Worm (Caenorhabditis elegans) whole organism, early embryonic: Measurements from ENCODE around the gene srlf-7.

Experiments used
- aly-1 ChIP-seq: sonication (generic microtip); optimal IDR thresholded peaks from 2 replicates; lab custom pipeline; 2016; ENCODE audit warnings: missing genetic modification characterization, missing compliant biosample characterization
- ama-1 ChIP-seq: fragments of 150-350 bp; optimal IDR thresholded peaks from 2 replicates; lab custom pipeline; 2014
- ceh-36 ChIP-seq: sonication (generic microtip); optimal IDR thresholded peaks from 2 replicates; lab custom pipeline; 2016; ENCODE audit warnings: missing genetic modification characterization, inconsistent platforms, missing compliant biosample characterization
- ets-7 ChIP-seq: sonication (generic microtip); optimal IDR thresholded peaks from 2 replicates; lab custom pipeline; 2016; ENCODE audit warnings: missing genotype, missing genetic modification characterization, missing compliant biosample characterization
- flt-1 ChIP-seq: fragments of 200-800 bp; sonication (Bioruptor generic); IDR thresholded peaks from 2 replicates; pipeline ENCODE4 v1.3.6; 2022; ENCODE audit warnings: missing genetic modification characterization, missing compliant biosample characterization
- hmg-4 ChIP-seq: fragments of 200-800 bp; sonication (Bioruptor generic); optimal IDR thresholded peaks from 2 replicates; lab custom pipeline; 2018; ENCODE audit warnings: mild to moderate bottlenecking, missing genetic modification characterization, missing compliant biosample characterization
- hnd-1 ChIP-seq: sonication (generic microtip); optimal IDR thresholded peaks from 2 replicates; lab custom pipeline; 2016; ENCODE audit warnings: missing genetic modification characterization, missing compliant biosample characterization
- scrt-1 ChIP-seq: fragments of 200-800 bp; sonication (Bioruptor generic); IDR thresholded peaks from 2 replicates; pipeline ENCODE4 v1.3.6; 2022; ENCODE audit warnings: missing genetic modification characterization, missing compliant biosample characterization
- tbx-11 ChIP-seq: fragments of 200-800 bp; sonication (Bioruptor generic); IDR thresholded peaks from 2 replicates; pipeline ENCODE4 v1.3.6; 2022; ENCODE audit warnings: missing genetic modification characterization, missing compliant biosample characterization
- tbx-37 ChIP-seq: fragments of 200-800 bp; sonication (Bioruptor generic); conservative IDR thresholded peaks from 2 replicates; pipeline ENCODE4 v1.3.6; 2022; ENCODE audit warnings: missing genetic modification reagents, missing genetic modification characterization, missing compliant biosample characterization
- tra-4 ChIP-seq: sonication (generic microtip); optimal IDR thresholded peaks from 2 replicates; lab custom pipeline; 2017; ENCODE audit warnings: missing genetic modification characterization, missing compliant biosample characterization

DNA sequence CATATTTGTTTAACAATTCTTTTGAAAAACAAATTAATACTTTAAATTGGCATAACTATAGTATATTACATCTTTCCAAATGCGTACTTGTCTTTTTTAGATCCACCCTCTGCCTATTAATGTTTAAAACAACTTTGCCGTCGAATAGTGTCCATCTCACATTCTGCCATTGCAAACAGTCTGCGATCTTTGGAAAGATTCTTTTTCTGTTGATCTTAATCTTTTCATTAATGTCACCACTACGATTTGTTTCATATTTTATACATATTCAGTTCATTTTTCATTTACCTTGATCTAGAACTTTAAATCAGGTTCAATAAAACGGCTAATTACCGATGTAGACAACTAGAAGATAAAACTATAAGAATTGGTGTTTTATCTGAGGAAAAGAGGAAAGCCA lies 45.5 kb downstream of the srlf-7 start:
- no peak for TF ChIP-seq ama-1 (lab: Kevin White, UChicago)
- TF ChIP-seq flt-1 (GFP tag; lab: Robert Waterston, UW) = no peak
- no peak for TF ChIP-seq aly-1 (tag; lab: Kevin White, UChicago)
- TF ChIP-seq tbx-37 (GFP tag; lab: Robert Waterston, UW) = no peak
- TF ChIP-seq tbx-11 (GFP tag; lab: Robert Waterston, UW) = no peak
- no peak for TF ChIP-seq hmg-4 (GFP tag; lab: Kevin White, UChicago)
- TF ChIP-seq tra-4 (tag; lab: Kevin White, UChicago) = no peak
- no peak for TF ChIP-seq hnd-1 (tag; lab: Kevin White, UChicago)
- no peak for TF ChIP-seq ets-7
- no peak for TF ChIP-seq scrt-1
- no peak for TF ChIP-seq ceh-36 (tag; lab: Kevin White, UChicago)
